Fruit fly (Drosophila melanogaster): Measurements from ENCODE around the gene Jon65Aii.
A peak's percentile ranks its signal among the peaks of the same experiment; 100 is the strongest.

The Jon65Aii gene

DNA sequence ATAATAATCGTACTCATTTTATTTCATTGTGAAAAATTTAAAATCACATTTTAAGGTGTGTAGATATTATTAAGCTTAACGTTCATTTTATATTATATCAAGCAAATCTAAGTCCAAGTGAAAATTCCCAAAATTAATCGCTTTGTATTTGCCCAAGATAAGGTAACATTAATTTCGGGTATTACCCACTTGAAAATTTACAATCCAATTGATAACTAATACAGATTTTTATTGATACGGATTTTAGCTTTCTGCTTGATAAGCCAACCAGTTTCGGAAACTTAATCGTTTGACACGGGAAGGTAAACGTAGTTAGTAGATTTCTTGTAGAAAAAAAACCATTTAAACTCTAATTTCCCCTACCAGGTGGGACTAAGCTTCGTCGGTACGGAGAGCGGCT lies 19.1 kb upstream of the Jon65Aii start:
- no peak for TF ChIP-seq Rel (GFP tag; optimal IDR thresholded peaks at IDR 0.05)
- peak; percentile 86 for TF ChIP-seq Rel (tag; optimal IDR thresholded peaks at IDR 0.05)
- no peak for TF ChIP-seq Dfd (GFP tag; optimal IDR thresholded peaks at IDR 0.05)

DNA sequence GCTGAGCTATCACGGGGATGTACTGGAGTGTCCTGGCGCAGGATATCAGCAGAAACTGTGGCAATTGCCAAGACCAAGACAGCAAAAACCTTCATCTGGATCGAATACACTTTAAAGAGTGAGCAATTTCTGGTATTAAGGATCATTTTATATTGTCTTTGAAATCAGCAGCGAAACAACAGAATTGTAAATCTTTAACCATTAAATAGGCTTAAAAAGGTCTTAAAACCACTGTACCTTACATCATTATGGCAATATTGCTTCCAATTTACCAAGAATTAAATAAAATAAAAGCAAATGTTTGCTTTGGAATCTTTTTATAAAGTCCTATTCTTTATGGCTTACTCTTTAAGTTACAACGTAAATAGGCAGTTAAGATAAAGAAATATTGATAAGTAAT lies 17.6 kb upstream of the Jon65Aii start, which contains the start of gene CG10477:
Gene CG10477 (minus strand): TSS at position 101 of the 400 bp plus-strand sequence.
- TF ChIP-seq Dfd (GFP tag; optimal IDR thresholded peaks at IDR 0.05) (no peak), tai (GFP tag; optimal IDR thresholded peaks at IDR 0.05) (no peak), sv (GFP tag; optimal IDR thresholded peaks at IDR 0.05) (no peak), foxo (GFP tag; optimal IDR thresholded peaks at IDR 0.05) (no peak)

DNA sequence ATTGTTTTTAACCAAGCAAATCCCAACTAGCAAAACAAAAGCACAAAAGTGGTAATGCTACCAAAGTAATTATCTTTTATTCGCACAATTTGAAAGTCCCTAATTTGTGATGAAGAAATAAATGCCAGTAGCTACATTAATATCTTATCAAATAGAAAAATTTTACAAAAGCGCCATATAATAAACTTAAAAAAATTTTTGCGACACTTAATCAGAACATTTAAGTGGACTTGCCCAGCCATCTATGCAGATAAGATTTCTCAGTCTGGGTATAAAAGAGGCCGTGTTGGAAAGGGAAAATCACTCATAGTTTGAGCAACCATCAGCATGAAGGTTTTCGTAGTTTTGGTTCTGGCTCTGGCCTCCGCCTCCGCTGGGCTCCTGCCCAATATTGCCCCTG lies 17.2 kb upstream of the Jon65Aii start, which contains the start of gene yip7:
Gene yip7 (plus strand): TSS at position 301 of the 400 bp plus-strand sequence.
- TF ChIP-seq tai (GFP tag; optimal IDR thresholded peaks at IDR 0.05) (no peak), GATAd (GFP tag; optimal IDR thresholded peaks at IDR 0.05) (no peak), Mio (GFP tag; optimal IDR thresholded peaks at IDR 0.05) (no peak), Myc (optimal IDR thresholded peaks at IDR 0.05) (no peak)

DNA sequence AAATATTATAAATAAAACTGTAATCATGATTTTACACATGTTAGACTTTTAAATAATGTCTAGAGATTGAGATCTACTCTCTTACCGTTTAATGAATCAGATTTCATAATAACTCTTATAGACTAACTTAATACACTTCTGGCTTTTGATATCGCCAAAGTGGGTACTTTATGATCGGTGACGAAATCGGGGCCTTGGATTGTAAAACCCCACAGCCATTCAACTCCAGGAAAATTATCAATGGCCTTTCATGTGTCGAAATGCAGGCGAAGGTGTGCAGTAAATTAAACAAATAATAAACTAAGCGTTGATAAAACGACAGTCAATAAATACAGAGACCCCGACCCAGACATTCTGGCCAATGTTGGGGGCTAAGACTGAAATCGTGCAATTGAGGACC lies 16.0 kb upstream of the Jon65Aii start:
- TF ChIP-seq Rel (GFP tag; optimal IDR thresholded peaks at IDR 0.05) (no peak), Rel (tag; optimal IDR thresholded peaks at IDR 0.05) (peak; percentile 33), Dif (GFP tag; optimal IDR thresholded peaks at IDR 0.05; ENCODE audit: partially characterized antibody) (no peak)

DNA sequence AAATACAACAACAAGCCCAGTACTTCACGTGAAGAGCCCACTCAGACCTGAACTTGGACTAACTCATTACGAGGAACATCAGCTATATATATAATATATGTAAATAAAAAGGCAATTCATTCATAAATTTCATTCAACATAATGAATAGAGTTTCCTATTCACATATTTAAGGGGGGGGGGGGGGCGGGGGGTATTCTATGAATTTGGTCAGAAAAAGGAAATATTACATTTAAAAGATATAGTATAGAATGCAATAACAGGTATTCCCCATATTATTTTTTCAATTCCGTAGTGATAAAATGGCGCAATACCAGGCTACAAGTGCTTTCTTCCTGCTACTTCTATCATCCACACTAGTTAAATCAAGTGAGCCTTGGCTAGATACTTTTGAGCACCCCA lies 15.3 kb upstream of the Jon65Aii start, which contains the start of gene CG6462:
Gene CG6462 (plus strand): TSS at position 301 of the 400 bp plus-strand sequence.
- TF ChIP-seq HLH106 (tag; optimal IDR thresholded peaks at IDR 0.05) = no peak
- no peak for TF ChIP-seq CG9705 (GFP tag; optimal IDR thresholded peaks at IDR 0.05)
- TF ChIP-seq brk (GFP tag; optimal IDR thresholded peaks at IDR 0.05) = no peak
- TF ChIP-seq Myc (optimal IDR thresholded peaks at IDR 0.05) = no peak
- TF ChIP-seq pan (optimal IDR thresholded peaks at IDR 0.05) = no peak
- TF ChIP-seq Hr78 (GFP tag; optimal IDR thresholded peaks at IDR 0.05) = no peak
- TF ChIP-seq CrebA (GFP tag; optimal IDR thresholded peaks at IDR 0.05; ENCODE audit: borderline replicate concordance) = no peak
- no peak for TF ChIP-seq CG32264 (GFP tag; optimal IDR thresholded peaks at IDR 0.05)
- no peak for TF ChIP-seq tai (GFP tag; optimal IDR thresholded peaks at IDR 0.05)
- no peak for TF ChIP-seq Mio (GFP tag; optimal IDR thresholded peaks at IDR 0.05)
- no peak for TF ChIP-seq psq (GFP tag; optimal IDR thresholded peaks at IDR 0.05)
- TF ChIP-seq usp (GFP tag; optimal IDR thresholded peaks at IDR 0.05) = no peak
- no peak for TF ChIP-seq sage (GFP tag; optimal IDR thresholded peaks at IDR 0.05)
- no peak for TF ChIP-seq Abd-B (GFP tag; optimal IDR thresholded peaks at IDR 0.05)
- TF ChIP-seq Hr83 (GFP tag; optimal IDR thresholded peaks at IDR 0.05; ENCODE audit: poor library complexity, severe bottlenecking) = no peak
- TF ChIP-seq lola (GFP tag; optimal IDR thresholded peaks at IDR 0.05) = no peak
- no peak for TF ChIP-seq Sp1 (GFP tag; optimal IDR thresholded peaks at IDR 0.05)
- TF ChIP-seq GATAd (GFP tag; optimal IDR thresholded peaks at IDR 0.05) = no peak
- TF ChIP-seq Rel (GFP tag; optimal IDR thresholded peaks at IDR 0.05) = no peak
- no peak for TF ChIP-seq Rel (tag; optimal IDR thresholded peaks at IDR 0.05)

DNA sequence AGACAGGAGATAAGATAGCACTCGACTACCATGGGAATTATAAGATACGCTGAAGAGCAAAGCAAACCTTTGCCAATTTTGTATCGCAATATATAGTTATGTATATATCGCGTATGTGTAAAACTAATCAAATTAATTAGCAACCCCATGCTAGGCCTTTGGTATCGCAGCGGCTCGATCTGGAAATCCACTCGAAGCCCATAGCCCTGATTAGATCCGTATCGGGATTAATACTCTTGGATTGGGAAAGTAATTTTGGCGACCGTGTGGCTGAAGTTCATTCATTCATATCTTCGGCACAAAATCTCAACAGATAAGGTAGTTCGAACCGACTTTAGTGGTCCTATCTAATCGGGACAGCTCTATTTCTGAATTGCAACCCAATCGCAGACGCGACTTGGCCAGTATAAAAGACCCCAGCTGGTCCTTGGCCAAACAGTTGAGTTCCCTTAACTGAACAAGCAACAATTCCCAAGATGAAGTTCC lies 13.4 kb upstream of the Jon65Aii start, which contains the start of gene Jon65Aiv:
Gene Jon65Aiv (plus strand): TSS at position 436 of the 486 bp plus-strand sequence.
- TF ChIP-seq OdsH (GFP tag; optimal IDR thresholded peaks at IDR 0.05) (no peak), h (GFP tag; optimal IDR thresholded peaks at IDR 0.05) (peak; percentile 43), GATAd (GFP tag; optimal IDR thresholded peaks at IDR 0.05) (no peak)

DNA sequence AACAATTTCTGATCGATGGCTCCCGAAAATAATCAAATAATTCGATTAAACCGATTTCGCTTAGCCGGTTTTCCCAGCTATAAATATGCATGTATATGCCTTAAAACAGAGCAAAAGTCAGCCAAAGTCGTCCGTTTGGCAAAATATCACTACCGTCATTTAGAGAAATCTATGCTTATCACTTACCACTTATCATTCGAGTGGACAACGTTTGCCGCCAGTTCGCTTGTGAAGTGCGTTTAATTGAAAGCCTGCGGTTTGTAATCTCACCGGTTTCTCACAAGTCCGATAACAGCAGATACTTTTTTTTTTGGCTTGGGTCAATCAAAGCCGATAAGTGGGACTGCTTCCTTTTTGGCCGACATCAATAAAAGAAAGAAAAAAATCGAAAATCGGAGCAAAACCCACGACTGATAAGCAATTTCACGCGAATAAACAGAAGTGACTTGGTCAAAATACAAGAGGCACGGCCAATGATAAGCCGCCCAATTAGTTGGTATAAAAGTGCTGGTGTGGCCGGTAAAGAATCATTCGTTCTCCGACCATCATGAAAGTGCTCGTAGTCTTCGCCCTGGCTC lies 1.8 kb upstream of the Jon65Aii start, which contains the start of gene Jon65Aiii:
Gene Jon65Aiii (plus strand): TSS at position 528 of the 578 bp plus-strand sequence.
- TF ChIP-seq dmrt93B (GFP tag; optimal IDR thresholded peaks at IDR 0.05) (no peak), CG32264 (GFP tag; optimal IDR thresholded peaks at IDR 0.05) (no peak), lola (GFP tag; optimal IDR thresholded peaks at IDR 0.05) (no peak), br (GFP tag; optimal IDR thresholded peaks at IDR 0.05) (no peak), Rel (GFP tag; optimal IDR thresholded peaks at IDR 0.05) (no peak), Rel (tag; optimal IDR thresholded peaks at IDR 0.05) (no peak), GATAd (GFP tag; optimal IDR thresholded peaks at IDR 0.05) (no peak), Hr83 (GFP tag; optimal IDR thresholded peaks at IDR 0.05; ENCODE audit: poor library complexity, severe bottlenecking) (no peak), dsf (GFP tag; optimal IDR thresholded peaks at IDR 0.05; ENCODE audit: borderline replicate concordance) (no peak), Vsx2 (GFP tag; optimal IDR thresholded peaks at IDR 0.05; ENCODE audit: partially characterized antibody) (no peak), dl (GFP tag; optimal IDR thresholded peaks at IDR 0.05; ENCODE audit: insufficient read depth in 1 of 2, partially characterized antibody in 2 of 2) (peak in 1 of 2 experiments; percentile 62), ey (GFP tag; optimal IDR thresholded peaks at IDR 0.05) (no peak), h (GFP tag; optimal IDR thresholded peaks at IDR 0.05) (peak; percentile 88), pan (optimal IDR thresholded peaks at IDR 0.05) (no peak), Hnf4 (GFP tag; optimal IDR thresholded peaks at IDR 0.05) (no peak), woc (GFP tag; optimal IDR thresholded peaks at IDR 0.05) (no peak), Sp1 (GFP tag; optimal IDR thresholded peaks at IDR 0.05) (no peak), CrebA (GFP tag; optimal IDR thresholded peaks at IDR 0.05; ENCODE audit: borderline replicate concordance) (peak; percentile 32), Dif (GFP tag; optimal IDR thresholded peaks at IDR 0.05; ENCODE audit: partially characterized antibody) (no peak), OdsH (GFP tag; optimal IDR thresholded peaks at IDR 0.05) (no peak), Myc (optimal IDR thresholded peaks at IDR 0.05) (no peak), foxo (GFP tag; optimal IDR thresholded peaks at IDR 0.05) (no peak), tai (GFP tag; optimal IDR thresholded peaks at IDR 0.05) (no peak), sage (GFP tag; optimal IDR thresholded peaks at IDR 0.05) (no peak), Hr78 (GFP tag; optimal IDR thresholded peaks at IDR 0.05) (no peak), brk (GFP tag; optimal IDR thresholded peaks at IDR 0.05) (no peak)

All from whole organism, wandering third instar larva.